Worm (Caenorhabditis elegans) whole organism, mixed stage, embryonic: ENCODE data around the gene W08G11.1.

Source experiments
- blmp-1 ChIP-seq: fragments of 150-350 bp; optimal IDR thresholded peaks from 2 replicates; lab custom pipeline; 2014; ENCODE audit warnings: missing biosample characterization, missing genetic modification characterization
- elt-3 ChIP-seq: fragments of 150-350 bp; optimal IDR thresholded peaks from 2 replicates; lab custom pipeline; 2014; ENCODE audit warnings: missing biosample characterization, missing genetic modification characterization
- lsy-2 ChIP-seq: fragments of 150-350 bp; optimal IDR thresholded peaks from 2 replicates; lab custom pipeline; 2014; ENCODE audit warnings: missing biosample characterization, missing genetic modification characterization
- nhr-12 ChIP-seq: fragments of 150-350 bp; optimal IDR thresholded peaks from 2 replicates; lab custom pipeline; 2014; ENCODE audit warnings: missing biosample characterization, missing genetic modification characterization
- nhr-237 ChIP-seq: fragments of 150-350 bp; optimal IDR thresholded peaks from 2 replicates; lab custom pipeline; 2014; ENCODE audit warnings: missing biosample characterization, missing genetic modification characterization
- pha-4 ChIP-seq: fragments of 150-350 bp; optimal IDR thresholded peaks from 2 replicates; lab custom pipeline; 2018; ENCODE audit warnings: missing biosample characterization, missing genetic modification reagents, missing genetic modification characterization
- ztf-11 ChIP-seq: fragments of 150-350 bp; optimal IDR thresholded peaks from 2 replicates; lab custom pipeline; 2014; ENCODE audit warnings: missing biosample characterization, missing genetic modification characterization

DNA sequence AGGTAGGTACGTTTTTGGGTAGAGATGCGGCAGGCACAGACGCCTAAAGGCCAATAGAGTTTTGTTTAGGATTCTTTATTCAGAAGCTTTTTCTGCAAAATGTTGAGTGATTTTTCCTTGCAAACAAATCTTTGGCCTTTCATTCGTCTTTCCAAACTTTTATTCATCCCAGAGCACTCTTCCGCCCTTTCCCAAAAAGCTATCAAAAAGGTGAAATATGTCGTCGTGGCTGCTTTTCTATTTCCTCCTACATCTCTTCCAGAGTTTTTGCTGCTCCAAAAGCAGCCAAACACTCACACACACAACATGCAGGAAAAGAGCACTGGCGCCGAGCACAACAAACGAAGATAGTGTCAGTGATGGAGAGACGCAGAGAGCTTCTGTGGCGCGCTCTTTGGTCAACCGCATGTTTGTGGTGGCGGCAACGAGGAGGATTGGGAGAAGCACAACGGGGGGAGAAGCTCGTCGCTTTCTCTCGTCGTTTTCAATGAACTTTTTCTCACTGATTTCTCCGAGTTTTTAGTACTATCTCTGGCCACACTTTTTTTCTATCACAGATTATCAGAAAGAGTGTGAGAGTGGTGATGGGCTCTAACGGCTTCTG, 4.0 kb downstream of the W08G11.1 start:
- TF ChIP-seq nhr-12 (no peak), blmp-1 (tag; lab: Kevin White, UChicago) (no peak), elt-3 (tag; lab: Kevin White, UChicago) (no peak), ztf-11 (tag; lab: Kevin White, UChicago) (no peak), lsy-2 (tag; lab: Kevin White, UChicago) (no peak), nhr-237 (no peak), pha-4 (tag; lab: Kevin White, UChicago) (no peak)
